Fruit fly (Drosophila melanogaster) whole organism, prepupa: ENCODE data around the gene CG14285.

Experiments
- Blimp-1 ChIP-seq: fragments of 200-800 bp; sonication (Bioruptor generic); optimal IDR thresholded peaks from 3 replicates; lab custom pipeline; 2017; ENCODE audit warnings: missing biosample characterization, missing genetic modification characterization, mild to moderate bottlenecking, moderate library complexity, missing genetic modification reagents
- CG10631 ChIP-seq: fragments of 200-800 bp; sonication (Bioruptor generic); optimal IDR thresholded peaks from 2 replicates; lab custom pipeline; 2016; ENCODE audit warnings: missing biosample characterization, missing genetic modification characterization
- CG10669 ChIP-seq: fragments of 200-800 bp; sonication (Bioruptor generic); optimal IDR thresholded peaks from 3 replicates; lab custom pipeline; 2018; ENCODE audit warnings: missing biosample characterization, mild to moderate bottlenecking, missing genetic modification characterization, moderate library complexity
- CG11294 ChIP-seq: fragments of 200-800 bp; sonication (Bioruptor generic); IDR thresholded peaks from 2 replicates; pipeline ENCODE4 v1.3.6; 2022; ENCODE audit warnings: missing biosample characterization, missing genetic modification characterization
- CG11762 ChIP-seq: fragments of 200-800 bp; sonication (Bioruptor generic); optimal IDR thresholded peaks from 3 replicates; lab custom pipeline; 2016; ENCODE audit warnings: missing biosample characterization, missing genetic modification characterization; ENCODE audit not compliant: insufficient read depth
- CG11902 ChIP-seq: fragments of 200-800 bp; sonication (Bioruptor generic); optimal IDR thresholded peaks from 3 replicates; lab custom pipeline; 2016; ENCODE audit warnings: missing biosample characterization, missing genetic modification characterization
- CG15336 ChIP-seq: fragments of 200-800 bp; sonication (Bioruptor generic); IDR thresholded peaks from 2 replicates; pipeline ENCODE4 v1.3.6; 2022; ENCODE audit warnings: missing biosample characterization, missing genetic modification characterization
- CG1621 ChIP-seq: fragments of 200-800 bp; sonication (Bioruptor generic); optimal IDR thresholded peaks from 3 replicates; lab custom pipeline; 2018; ENCODE audit warnings: missing biosample characterization, mild to moderate bottlenecking, missing genetic modification characterization
- CG16779 ChIP-seq: fragments of 200-800 bp; sonication (Bioruptor generic); optimal IDR thresholded peaks from 3 replicates; lab custom pipeline; 2017; ENCODE audit warnings: missing biosample characterization, mild to moderate bottlenecking, missing genetic modification characterization
- CG31627 ChIP-seq: fragments of 200-800 bp; sonication (Bioruptor generic); optimal IDR thresholded peaks from 3 replicates; lab custom pipeline; 2016; ENCODE audit warnings: missing biosample characterization, missing genetic modification characterization
- CG32006 ChIP-seq: fragments of 200-800 bp; sonication (Bioruptor generic); optimal IDR thresholded peaks from 3 replicates; lab custom pipeline; 2017; ENCODE audit warnings: missing biosample characterization, mild to moderate bottlenecking, missing genetic modification characterization
- CG3919 ChIP-seq: fragments of 200-800 bp; sonication (Bioruptor generic); optimal IDR thresholded peaks from 3 replicates; lab custom pipeline; 2016; ENCODE audit warnings: missing biosample characterization, missing genetic modification characterization
- CG6163 ChIP-seq: fragments of 200-800 bp; sonication (Bioruptor generic); IDR thresholded peaks from 3 replicates; pipeline ENCODE4 v1.3.6; 2022; ENCODE audit warnings: missing biosample characterization, missing genetic modification characterization
- CG6276 ChIP-seq: fragments of 200-800 bp; sonication (Bioruptor generic); optimal IDR thresholded peaks from 2 replicates; lab custom pipeline; 2017; ENCODE audit warnings: missing biosample characterization, mild to moderate bottlenecking, missing genetic modification characterization
- CG6792 ChIP-seq: fragments of 200-800 bp; sonication (Bioruptor generic); optimal IDR thresholded peaks from 3 replicates; lab custom pipeline; 2016; ENCODE audit warnings: missing biosample characterization, missing genetic modification characterization
- CG6808 ChIP-seq: fragments of 200-800 bp; sonication (Bioruptor generic); optimal IDR thresholded peaks from 3 replicates; lab custom pipeline; 2017; ENCODE audit warnings: missing biosample characterization, missing genetic modification characterization, mild to moderate bottlenecking, moderate library complexity, missing genetic modification reagents
- CG6854 ChIP-seq: fragments of 200-800 bp; sonication (Bioruptor generic); optimal IDR thresholded peaks from 2 replicates; lab custom pipeline; 2017; ENCODE audit warnings: missing biosample characterization, mild to moderate bottlenecking, missing genetic modification characterization
- CG8119 ChIP-seq: fragments of 200-800 bp; sonication (Bioruptor generic); IDR thresholded peaks from 3 replicates; pipeline ENCODE4 v1.3.6; 2022; ENCODE audit warnings: missing biosample characterization, missing genetic modification characterization
- CG8319 ChIP-seq: fragments of 200-800 bp; sonication (Bioruptor generic); optimal IDR thresholded peaks from 3 replicates; lab custom pipeline; 2016; ENCODE audit warnings: missing biosample characterization, missing genetic modification characterization
- CG8632 ChIP-seq: fragments of 200-800 bp; sonication (Bioruptor generic); optimal IDR thresholded peaks from 3 replicates; lab custom pipeline; 2016; ENCODE audit warnings: missing biosample characterization, missing genetic modification characterization
- Eip75B ChIP-seq: fragments of 200-800 bp; sonication (Bioruptor generic); optimal IDR thresholded peaks from 3 replicates; lab custom pipeline; 2016; ENCODE audit warnings: missing biosample characterization, missing genetic modification characterization
- Eip93F ChIP-seq: fragments of 200-800 bp; sonication (Bioruptor generic); optimal IDR thresholded peaks from 2 replicates; lab custom pipeline; 2016; ENCODE audit warnings: missing biosample characterization, mild to moderate bottlenecking, missing genetic modification characterization
- Ets21C ChIP-seq: fragments of 200-800 bp; sonication (Bioruptor generic); optimal IDR thresholded peaks from 3 replicates; lab custom pipeline; 2016; ENCODE audit warnings: missing biosample characterization, missing genetic modification characterization
- Hr38 ChIP-seq: sonication (Bioruptor generic); optimal IDR thresholded peaks from 2 replicates; lab custom pipeline; 2016; ENCODE audit warnings: missing biosample characterization, missing genetic modification characterization
- Hr39 ChIP-seq: fragments of 200-800 bp; sonication (Bioruptor generic); optimal IDR thresholded peaks from 2 replicates; lab custom pipeline; 2016; ENCODE audit warnings: missing biosample characterization, missing genetic modification characterization
- Hr4 ChIP-seq: fragments of 200-800 bp; sonication (Bioruptor generic); optimal IDR thresholded peaks from 3 replicates; lab custom pipeline; 2016; ENCODE audit warnings: missing biosample characterization, missing genetic modification characterization
- Lpt ChIP-seq: fragments of 200-800 bp; sonication (Bioruptor generic); optimal IDR thresholded peaks from 3 replicates; lab custom pipeline; 2016; ENCODE audit warnings: missing biosample characterization, missing genetic modification characterization
- Met ChIP-seq: fragments of 200-800 bp; sonication (Bioruptor generic); optimal IDR thresholded peaks from 3 replicates; lab custom pipeline; 2016; ENCODE audit warnings: missing biosample characterization, missing genetic modification characterization
- OdsH ChIP-seq: fragments of 200-800 bp; sonication (Bioruptor generic); optimal IDR thresholded peaks from 3 replicates; lab custom pipeline; 2016; ENCODE audit warnings: missing biosample characterization, missing genetic modification characterization
- Smox ChIP-seq: fragments of 200-800 bp; sonication (Bioruptor generic); optimal IDR thresholded peaks from 3 replicates; lab custom pipeline; 2016; ENCODE audit warnings: missing biosample characterization, missing genetic modification characterization
- Sox102F ChIP-seq: fragments of 200-800 bp; sonication (Bioruptor generic); optimal IDR thresholded peaks from 2 replicates; lab custom pipeline; 2016; ENCODE audit warnings: missing biosample characterization, mild to moderate bottlenecking, missing genetic modification characterization
- Sox14 ChIP-seq: fragments of 200-800 bp; sonication (Bioruptor generic); optimal IDR thresholded peaks from 3 replicates; lab custom pipeline; 2016; ENCODE audit warnings: missing biosample characterization, missing genetic modification characterization
- acj6 ChIP-seq: fragments of 200-800 bp; sonication (Bioruptor generic); optimal IDR thresholded peaks from 3 replicates; lab custom pipeline; 2016; ENCODE audit warnings: missing biosample characterization, missing genetic modification characterization
- eg ChIP-seq: fragments of 200-800 bp; sonication (Bioruptor generic); IDR thresholded peaks from 3 replicates; pipeline ENCODE4 v1.3.6; 2022; ENCODE audit warnings: missing biosample characterization, missing genetic modification characterization
- esn ChIP-seq: fragments of 200-800 bp; sonication (Bioruptor generic); optimal IDR thresholded peaks from 2 replicates; lab custom pipeline; 2016; ENCODE audit warnings: missing biosample characterization, mild to moderate bottlenecking, missing genetic modification characterization, moderate library complexity
- fkh ChIP-seq: fragments of 200-800 bp; sonication (Bioruptor generic); optimal IDR thresholded peaks from 3 replicates; lab custom pipeline; 2017; ENCODE audit warnings: missing biosample characterization, mild to moderate bottlenecking, missing genetic modification characterization, moderate library complexity
- pdm3 ChIP-seq: fragments of 200-800 bp; sonication (Bioruptor generic); optimal IDR thresholded peaks from 3 replicates; lab custom pipeline; 2016; ENCODE audit warnings: missing biosample characterization, missing genetic modification characterization
- salr ChIP-seq, 2 experiments: fragments of 200-800 bp; sonication (Bioruptor generic); optimal IDR thresholded peaks; 3 replicates each; lab custom pipeline; 2016 to 2018; ENCODE audit warnings: missing biosample characterization in 2 of 2, missing genetic modification characterization in 2 of 2, mild to moderate bottlenecking in 1 of 2
- spab ChIP-seq: fragments of 200-800 bp; sonication (Bioruptor generic); optimal IDR thresholded peaks from 2 replicates; lab custom pipeline; 2017; ENCODE audit warnings: missing biosample characterization, mild to moderate bottlenecking, missing genetic modification characterization, missing genetic modification reagents
- ss ChIP-seq, 2 experiments: fragments of 200-800 bp; sonication (Bioruptor generic); optimal IDR thresholded peaks; 2 replicates in 1 of 2; 3 replicates in 1 of 2; lab custom pipeline; 2017 to 2018; ENCODE audit warnings: mild to moderate bottlenecking in 2 of 2, missing biosample characterization in 2 of 2, missing genetic modification characterization in 2 of 2, moderate library complexity in 1 of 2
- svp ChIP-seq: fragments of 200-800 bp; sonication (Bioruptor generic); peaks from one replicate; lab custom pipeline; 2016; ENCODE audit warnings: missing biosample characterization, missing genetic modification characterization
- vri ChIP-seq: fragments of 200-800 bp; sonication (Bioruptor generic); optimal IDR thresholded peaks from 3 replicates; lab custom pipeline; 2016; ENCODE audit warnings: missing biosample characterization, mild to moderate bottlenecking, missing genetic modification characterization

The CG14285 gene

dm6 chr3R:18990514-18990913 lies 34.4 kb upstream of the CG14285 start (continued):
- TF ChIP-seq CG6792 (GFP tag; lab: Kevin White, UChicago) (peak; percentile 68), CG3919 (GFP tag; lab: Kevin White, UChicago) (peak; percentile 64), CG6276 (no peak), CG8632 (GFP tag; lab: Kevin White, UChicago) (peak; percentile 48), eg (GFP tag; lab: Robert Waterston, UW) (no peak), Hr38 (GFP tag; lab: Kevin White, UChicago) (no peak), CG10669 (GFP tag; lab: Kevin White, UChicago) (peak; percentile 65), Hr39 (GFP tag; lab: Kevin White, UChicago) (peak; percentile 66)

- TF ChIP-seq CG32006 (GFP tag; lab: Kevin White, UChicago), result no peak
- no peak for TF ChIP-seq CG8632 (GFP tag; lab: Kevin White, UChicago)
- TF ChIP-seq pdm3 (GFP tag; lab: Kevin White, UChicago), result no peak
- TF ChIP-seq CG8119, result no peak
- TF ChIP-seq Ets21C (GFP tag; lab: Kevin White, UChicago), result no peak
- TF ChIP-seq CG6854 (GFP tag; lab: Kevin White, UChicago), result no peak
- no peak for TF ChIP-seq Hr4 (GFP tag; lab: Kevin White, UChicago)
- no peak for TF ChIP-seq CG8319 (GFP tag; lab: Kevin White, UChicago)
- TF ChIP-seq fkh, result peak; percentile 44
- peak; percentile 15 for TF ChIP-seq vri
- TF ChIP-seq, all 60 proteins: peak for 2
Observed at dm6 chr3R:18991721-18992120, 33.2 kb upstream of the CG14285 start.

- no peak for TF ChIP-seq Hr38 (GFP tag; lab: Kevin White, UChicago)
- no peak for TF ChIP-seq ss (GFP tag; optimal IDR thresholded peaks at IDR 0.05; lab: Kevin White, UChicago)
- no peak for TF ChIP-seq acj6
- no peak for TF ChIP-seq Met
- TF ChIP-seq vri, result no peak
- no peak for TF ChIP-seq CG6163 (GFP tag; lab: Robert Waterston, UW)
- TF ChIP-seq Blimp-1 (GFP tag; lab: Kevin White, UChicago), result no peak
- no peak for TF ChIP-seq CG31627 (GFP tag; lab: Kevin White, UChicago)
- TF ChIP-seq CG6792 (GFP tag; lab: Kevin White, UChicago), result no peak
- TF ChIP-seq Eip75B (GFP tag; lab: Kevin White, UChicago), result no peak
- TF ChIP-seq OdsH, result no peak
- no peak for TF ChIP-seq Smox (GFP tag; lab: Kevin White, UChicago)
- no peak for TF ChIP-seq CG6808 (GFP tag; lab: Kevin White, UChicago)
- no peak for TF ChIP-seq Sox102F (GFP tag; lab: Kevin White, UChicago)
Observed at dm6 chr3R:18993159-18993558, 31.7 kb upstream of the CG14285 start.

dm6 chr3R:18995556-18996272 lies 29.2 kb upstream of the CG14285 start:
- peak; percentile 94 for TF ChIP-seq CG11902 (GFP tag; lab: Kevin White, UChicago)
- TF ChIP-seq svp (GFP tag; lab: Kevin White, UChicago), result peak; percentile 98
- TF ChIP-seq CG6276, result peak; percentile 72
- TF ChIP-seq CG11762 (GFP tag; lab: Kevin White, UChicago), result peak; percentile 94
- peak; percentile 92 for TF ChIP-seq Smox (GFP tag; lab: Kevin White, UChicago)
- TF ChIP-seq esn (GFP tag; lab: Kevin White, UChicago), result peak; percentile 94
- peak; percentile 91 for TF ChIP-seq CG32006 (GFP tag; lab: Kevin White, UChicago)
- peak; percentile 88 for TF ChIP-seq spab (GFP tag; lab: Kevin White, UChicago)
- no peak for TF ChIP-seq Hr38 (GFP tag; lab: Kevin White, UChicago)
- peak; percentile 96 for TF ChIP-seq Eip75B (GFP tag; lab: Kevin White, UChicago)
- peak; percentile 96 for TF ChIP-seq CG3919 (GFP tag; lab: Kevin White, UChicago)
- TF ChIP-seq CG11294 (GFP tag; lab: Robert Waterston, UW), result peak; percentile 72
- peak; percentile 89 for TF ChIP-seq CG8119
- peak; percentile 78 to 90 for TF ChIP-seq salr (GFP tag; optimal IDR thresholded peaks at IDR 0.05; lab: Kevin White, UChicago)
- peak; percentile 90 for TF ChIP-seq CG10669 (GFP tag; lab: Kevin White, UChicago)
- TF ChIP-seq CG10631 (GFP tag; lab: Kevin White, UChicago), result peak; percentile 92
- TF ChIP-seq CG1621 (tag; lab: Kevin White, UChicago), result peak; percentile 83
- TF ChIP-seq ss (GFP tag; optimal IDR thresholded peaks at IDR 0.05; lab: Kevin White, UChicago), result peak; percentile 77 to 89
- peak; percentile 95 for TF ChIP-seq OdsH
- TF ChIP-seq Ets21C (GFP tag; lab: Kevin White, UChicago), result peak; percentile 86
- TF ChIP-seq CG6792 (GFP tag; lab: Kevin White, UChicago), result peak; percentile 95
- TF ChIP-seq Eip93F (GFP tag; lab: Kevin White, UChicago), result peak; percentile 75
- TF ChIP-seq Lpt (GFP tag; lab: Kevin White, UChicago), result peak; percentile 89
- TF ChIP-seq Met, result peak; percentile 93
- TF ChIP-seq Sox14 (GFP tag; lab: Kevin White, UChicago), result peak; percentile 92
- TF ChIP-seq CG16779 (tag; lab: Kevin White, UChicago), result peak; percentile 75
- TF ChIP-seq acj6, result peak; percentile 96
- peak; percentile 91 for TF ChIP-seq CG15336 (GFP tag; lab: Robert Waterston, UW)
